Fruit fly (Drosophila melanogaster): ENCODE data around the gene Ddrgk1.
A peak's percentile ranks its signal among the peaks of the same experiment; 100 is the strongest.

Ddrgk1 gene

DNA sequence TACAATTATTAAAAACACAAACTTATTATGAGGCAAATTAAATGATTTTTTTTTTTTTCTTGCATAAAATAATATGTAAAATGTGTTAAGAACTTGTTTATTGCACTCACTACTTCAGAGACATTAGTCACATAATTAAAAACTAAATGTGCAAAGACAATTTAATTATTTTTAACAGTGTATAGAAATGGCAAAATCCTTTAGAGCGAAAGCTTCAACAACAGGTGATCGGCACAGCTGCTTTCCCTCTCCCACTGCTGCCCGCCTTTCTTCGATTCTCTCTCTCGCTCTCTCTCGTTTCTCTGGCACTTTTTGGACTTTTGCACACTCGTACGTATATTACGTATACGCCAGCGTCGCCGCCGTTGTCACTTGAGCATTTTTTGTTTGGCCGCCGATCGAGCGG is 34.5 kb upstream of the Ddrgk1 start (continued):
- TF ChIP-seq chm (GFP tag; IDR thresholded peaks at IDR 0.05) (peak; percentile 25; the same call in 1 of the 2 replicates), CG2678 (tag; optimal IDR thresholded peaks at IDR 0.05) (peak; percentile 32), Rfx (GFP tag; IDR thresholded peaks at IDR 0.05) (peak; percentile 28), Blimp-1 (GFP tag; optimal IDR thresholded peaks at IDR 0.05) (no peak), D19B (GFP tag; optimal IDR thresholded peaks at IDR 0.05) (no peak), CG15073 (GFP tag; optimal IDR thresholded peaks at IDR 0.05) (no peak), CG3281 (GFP tag; optimal IDR thresholded peaks at IDR 0.05) (peak; percentile 14), gcm (GFP tag; optimal IDR thresholded peaks at IDR 0.05) (no peak), row (GFP tag; IDR thresholded peaks at IDR 0.05) (peak; percentile 40; the same call in 2 of the 3 replicates), HHEX (GFP tag; optimal IDR thresholded peaks at IDR 0.05) (no peak), CG10543 (GFP tag; optimal IDR thresholded peaks at IDR 0.05) (no peak), CG10462 (GFP tag; optimal IDR thresholded peaks at IDR 0.05) (no peak), seq (GFP tag; IDR thresholded peaks at IDR 0.05) (0 out of 2 replicates have a peak, but pooled peaks have one; percentile 17), CG14441 (GFP tag; IDR thresholded peaks at IDR 0.05) (no peak), CG17359 (tag; optimal IDR thresholded peaks at IDR 0.05) (no peak), Dip2 (GFP tag; IDR thresholded peaks at IDR 0.05) (no peak), kah (GFP tag; optimal IDR thresholded peaks at IDR 0.05) (peak; percentile 9), CG30431 (GFP tag; optimal IDR thresholded peaks at IDR 0.05) (no peak), ftz-f1 (GFP tag; optimal IDR thresholded peaks at IDR 0.05) (no peak)

DNA sequence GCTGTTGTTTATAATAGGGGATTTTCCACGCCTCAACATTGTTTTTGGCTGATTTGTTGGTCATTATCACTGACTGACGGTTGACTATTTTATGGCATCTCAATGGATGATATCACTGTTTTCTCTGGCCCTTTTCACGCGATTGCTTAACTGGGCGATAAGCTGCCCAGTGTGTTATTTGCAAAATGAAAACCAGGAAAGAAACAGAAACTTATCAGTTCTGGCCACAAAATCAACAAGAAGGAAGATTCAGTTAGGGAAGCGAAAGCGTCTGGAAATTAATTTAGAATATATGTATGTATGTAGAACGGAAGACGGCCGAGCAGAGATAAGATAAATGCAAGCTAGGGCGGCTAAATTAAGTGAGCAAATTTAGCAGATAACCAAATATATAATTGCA is 32.9 kb upstream of the Ddrgk1 start:
- TF ChIP-seq Pdp1 (GFP tag; optimal IDR thresholded peaks at IDR 0.05), result peak in 1 of 2 experiments; percentile 33
- TF ChIP-seq CG12769 (tag; optimal IDR thresholded peaks at IDR 0.05), result peak; percentile 5
- TF ChIP-seq CG34376 (GFP tag; optimal IDR thresholded peaks at IDR 0.05), result peak; percentile 33
- TF ChIP-seq sug (tag; optimal IDR thresholded peaks at IDR 0.05), result peak; percentile 21
- no peak for TF ChIP-seq Poxn (GFP tag; IDR thresholded peaks at IDR 0.05)
- TF ChIP-seq mirr (GFP tag; optimal IDR thresholded peaks at IDR 0.05), result peak; percentile 64
- peak; percentile 86 for TF ChIP-seq exex (tag; optimal IDR thresholded peaks at IDR 0.05)
- TF ChIP-seq gsb (GFP tag; IDR thresholded peaks at IDR 0.05), result no peak
- no peak for TF ChIP-seq h (optimal IDR thresholded peaks at IDR 0.05)

DNA sequence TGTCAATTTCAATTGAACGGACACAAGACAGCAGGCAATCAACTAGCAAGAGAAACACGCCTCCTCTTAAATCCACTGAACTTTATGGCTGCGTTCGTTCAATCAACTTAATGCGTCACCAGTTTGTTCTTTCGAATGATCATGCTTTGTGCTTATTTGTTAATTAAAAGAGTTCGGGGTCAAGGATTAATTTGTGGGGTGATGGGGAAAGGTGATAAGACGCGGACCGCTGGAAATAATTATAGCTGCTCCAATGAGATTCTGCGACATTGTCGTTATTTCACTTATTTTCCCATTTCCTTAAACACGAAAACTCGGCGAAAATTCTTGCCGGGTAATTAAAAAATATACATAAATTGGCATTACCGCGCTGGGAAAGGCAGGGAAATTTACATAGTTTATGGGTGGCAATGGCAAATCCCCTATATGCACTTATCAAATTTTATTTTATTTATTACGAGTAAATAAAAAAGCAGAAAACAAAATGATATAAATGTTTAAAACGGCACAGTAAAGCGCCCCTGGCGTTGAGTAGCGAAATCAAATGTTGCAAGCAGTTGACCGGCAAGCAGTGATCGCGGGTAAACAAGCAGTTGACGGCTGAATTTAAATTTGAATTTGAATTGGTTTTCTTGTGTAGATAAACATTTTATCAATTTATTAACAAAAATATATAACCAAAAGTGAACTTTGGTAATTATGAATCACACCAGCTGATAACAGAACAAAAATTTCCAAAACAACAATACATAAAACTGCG is 30.3 kb upstream of the Ddrgk1 start:
- TF ChIP-seq CG4424 (GFP tag; optimal IDR thresholded peaks at IDR 0.05) (peak; percentile 86), Poxn (GFP tag; IDR thresholded peaks at IDR 0.05) (no peak), ssp (GFP tag; IDR thresholded peaks at IDR 0.05) (peak; percentile 43), Optix (GFP tag; IDR thresholded peaks at IDR 0.05) (peak; percentile 79), CG15073 (GFP tag; optimal IDR thresholded peaks at IDR 0.05) (no peak), C15 (GFP tag; IDR thresholded peaks at IDR 0.05) (0 out of 3 replicates have a peak, but pooled peaks have one; percentile 30), CG32767 (GFP tag; IDR thresholded peaks at IDR 0.05) (no peak), CG15011 (GFP tag; optimal IDR thresholded peaks at IDR 0.05) (peak; percentile 44), Oli (tag; optimal IDR thresholded peaks at IDR 0.05) (peak; percentile 53), CTCF (GFP tag; optimal IDR thresholded peaks at IDR 0.05) (peak; percentile 97), nau (GFP tag; optimal IDR thresholded peaks at IDR 0.05) (peak; percentile 40), CG11398 (GFP tag; optimal IDR thresholded peaks at IDR 0.05) (peak; percentile 65), chm (GFP tag; IDR thresholded peaks at IDR 0.05) (peak; percentile 81), her (GFP tag; optimal IDR thresholded peaks at IDR 0.05) (peak; percentile 62), ATbp (GFP tag; optimal IDR thresholded peaks at IDR 0.05) (peak; percentile 60), Antp (GFP tag; optimal IDR thresholded peaks at IDR 0.05) (peak; percentile 72), Bteb2 (GFP tag; optimal IDR thresholded peaks at IDR 0.05) (peak; percentile 59), sqz (GFP tag; optimal IDR thresholded peaks at IDR 0.05) (peak; percentile 79), stc (GFP tag; IDR thresholded peaks at IDR 0.05) (0 out of 2 replicates have a peak, but pooled peaks have one; percentile 44), zfh2 (GFP tag; optimal IDR thresholded peaks at IDR 0.05) (peak; percentile 63), CG16813 (GFP tag; IDR thresholded peaks at IDR 0.05; ENCODE audit: partially characterized antibody) (0 out of 3 replicates have a peak, but pooled peaks have one; percentile 17), CG6765 (GFP tag; optimal IDR thresholded peaks at IDR 0.05) (peak; percentile 74), Dip2 (GFP tag; IDR thresholded peaks at IDR 0.05) (no peak), unpg (GFP tag; optimal IDR thresholded peaks at IDR 0.05) (peak; percentile 67)
